Fruit fly (Drosophila melanogaster) whole organism, embryonic: Measurements from ENCODE around the gene Nup153.

Source experiments
- CG14014 ChIP-seq: fragments of 200-800 bp; sonication (Bioruptor generic); IDR thresholded peaks from 2 replicates; pipeline ENCODE4 v1.3.6; 2022; ENCODE audit warnings: missing biosample characterization, missing genetic modification characterization
- CG15601 ChIP-seq: fragments of 200-800 bp; sonication (Bioruptor generic); optimal IDR thresholded peaks from 3 replicates; lab custom pipeline; 2019; ENCODE audit warnings: missing biosample characterization, mild to moderate bottlenecking, missing genetic modification characterization, moderate library complexity
- CG6683 ChIP-seq: fragments of 200-800 bp; sonication (Bioruptor generic); optimal IDR thresholded peaks from 2 replicates; lab custom pipeline; 2017; ENCODE audit warnings: missing biosample characterization, mild to moderate bottlenecking, missing genetic modification characterization, missing genetic modification reagents
- gsb ChIP-seq: fragments of 200-800 bp; sonication (Bioruptor generic); IDR thresholded peaks from 2 replicates; pipeline ENCODE4 v1.3.6; 2022; ENCODE audit warnings: missing biosample characterization, missing genetic modification characterization
- knrl ChIP-seq: fragments of 200-800 bp; sonication (Bioruptor generic); IDR thresholded peaks from 3 replicates; pipeline ENCODE4 v1.3.6; 2022; ENCODE audit warnings: missing biosample characterization, missing genetic modification characterization; ENCODE audit not compliant: partially characterized antibody
- yki ChIP-seq: fragments of >200 bp; optimal IDR thresholded peaks from 3 replicates; lab custom pipeline; 2018

- TF ChIP-seq CG14014 (GFP tag; lab: Robert Waterston, UW) (no peak), CG15601 (tag; lab: Kevin White, UChicago) (no peak), CG6683 (GFP tag; lab: Kevin White, UChicago) (no peak), gsb (GFP tag; lab: Robert Waterston, UW) (no peak), knrl (GFP tag; lab: Robert Waterston, UW) (no peak), yki (lab: Kevin White, UChicago) (no peak)
These were observed 24.9 kb upstream of the Nup153 start for dm6 chrX:16574114-16574513.
